Worm (Caenorhabditis elegans): Measurements from ENCODE around the gene nep-3.

The nep-3 gene

ce11 chrII:3823855-3824254 is 53.2 kb downstream of the nep-3 start, which contains the start of gene skr-15:
Gene skr-15, plus strand, starts transcription at chrII:3824155.
- no peak for TF ChIP-seq tbx-11 (GFP tag; IDR thresholded peaks at IDR 0.05)
- no peak for TF ChIP-seq hnd-1 (tag; optimal IDR thresholded peaks at IDR 0.05)
- no peak for TF ChIP-seq sea-1 (GFP tag; conservative IDR thresholded peaks at IDR 0.05)
- no peak for TF ChIP-seq ceh-13 (GFP tag; optimal IDR thresholded peaks at IDR 0.05)
- TF ChIP-seq tbx-37 (GFP tag; conservative IDR thresholded peaks at IDR 0.05): no peak
- TF ChIP-seq pes-1 (GFP tag; IDR thresholded peaks at IDR 0.05): no peak
- no peak for TF ChIP-seq ets-7 (tag; optimal IDR thresholded peaks at IDR 0.05)

Data from whole organism, early embryonic.